Comparison of ENCODE assay signal across 5 worm cellular contexts in genomic region chrII:7628640-7629039, ce11.
A peak's percentile ranks its signal among the peaks of the same experiment; 100 is the strongest.
TF ChIP-seq lines count a peak whose summit lies in the region.

No protein-coding gene starts in this region.

TF ChIP-seq in whole organism, L1 larva, 84 proteins besides CTCF, POLR2A, EP300 and RAD21 (continues in another document):
- TF ChIP-seq fos-1 (tag; optimal IDR thresholded peaks at IDR 0.05; lab: Kevin White, UChicago) (no peak), nhr-28 (tag; optimal IDR thresholded peaks at IDR 0.05; lab: Kevin White, UChicago) (no peak), nhr-76 (tag; optimal IDR thresholded peaks at IDR 0.05; lab: Kevin White, UChicago) (no peak), F16B12.6 (tag; optimal IDR thresholded peaks at IDR 0.05; lab: Kevin White, UChicago) (no peak), C34B4.2 (tag; optimal IDR thresholded peaks at IDR 0.05; lab: Kevin White, UChicago) (no peak), lir-3 (tag; optimal IDR thresholded peaks at IDR 0.05; lab: Kevin White, UChicago; ENCODE audit: poor library complexity) (no peak), sptf-1 (tag; optimal IDR thresholded peaks at IDR 0.05; lab: Kevin White, UChicago) (no peak), sox-4 (tag; optimal IDR thresholded peaks at IDR 0.05; lab: Kevin White, UChicago) (no peak), skn-1 (tag; optimal IDR thresholded peaks at IDR 0.05; lab: Kevin White, UChicago) (no peak), fkh-10 (GFP tag; optimal IDR thresholded peaks at IDR 0.05; lab: Kevin White, UChicago) (no peak), jun-1 (tag; optimal IDR thresholded peaks at IDR 0.05; lab: Kevin White, UChicago) (no peak), snu-23 (GFP tag; optimal IDR thresholded peaks at IDR 0.05; lab: Kevin White, UChicago) (peak; percentile 46), nhr-71 (tag; optimal IDR thresholded peaks at IDR 0.05; lab: Kevin White, UChicago) (peak; percentile 63), ets-5 (GFP tag; IDR thresholded peaks at IDR 0.05; lab: Robert Waterston, UW) (no peak), blmp-1 (tag; optimal IDR thresholded peaks at IDR 0.05; lab: Kevin White, UChicago) (peak; percentile 71), pax-3 (tag; optimal IDR thresholded peaks at IDR 0.05; lab: Kevin White, UChicago) (no peak), unc-98 (GFP tag; IDR thresholded peaks at IDR 0.05; lab: Robert Waterston, UW) (no peak), mef-2 (tag; optimal IDR thresholded peaks at IDR 0.05; lab: Kevin White, UChicago) (no peak), efl-3 (GFP tag; optimal IDR thresholded peaks at IDR 0.05; lab: Kevin White, UChicago) (no peak)

TF ChIP-seq in whole organism, L2 larva, 48 proteins besides CTCF, POLR2A, EP300 and RAD21:
- no peak for TF ChIP-seq ama-1 (optimal IDR thresholded peaks at IDR 0.05; lab: Kevin White, UChicago)
- TF ChIP-seq nhr-25 (tag; optimal IDR thresholded peaks at IDR 0.05; lab: Kevin White, UChicago): peak; percentile 65
- peak; percentile 40 for TF ChIP-seq nhr-21 (tag; optimal IDR thresholded peaks at IDR 0.05; lab: Kevin White, UChicago)
- TF ChIP-seq blmp-1 (tag; optimal IDR thresholded peaks at IDR 0.05; lab: Kevin White, UChicago; ENCODE audit: insufficient read depth): peak; percentile 31
- peak; percentile 79 for TF ChIP-seq sma-3 (GFP tag; optimal IDR thresholded peaks at IDR 0.05; lab: Kevin White, UChicago)
- peak; percentile 8 for TF ChIP-seq sma-9 (GFP tag; optimal IDR thresholded peaks at IDR 0.05; lab: Kevin White, UChicago)
- no peak for TF ChIP-seq sma-9 (tag; optimal IDR thresholded peaks at IDR 0.05; lab: Kevin White, UChicago)
- TF ChIP-seq sem-4 (tag; optimal IDR thresholded peaks at IDR 0.05; lab: Kevin White, UChicago): no peak

TF ChIP-seq in whole organism, L3 larva, 47 proteins besides CTCF, POLR2A, EP300 and RAD21:
- TF ChIP-seq nhr-25 (tag; optimal IDR thresholded peaks at IDR 0.05; lab: Kevin White, UChicago) (peak; percentile 20), nhr-76 (tag; optimal IDR thresholded peaks at IDR 0.05; lab: Kevin White, UChicago) (no peak), nhr-43 (tag; optimal IDR thresholded peaks at IDR 0.05; lab: Kevin White, UChicago; ENCODE audit: poor library complexity, severe bottlenecking) (peak; percentile 5), mml-1 (tag; optimal IDR thresholded peaks at IDR 0.05; lab: Kevin White, UChicago) (no peak), unc-62 (GFP tag; optimal IDR thresholded peaks at IDR 0.05; lab: Kevin White, UChicago) (no peak), ceh-28 (tag; optimal IDR thresholded peaks at IDR 0.05; lab: Kevin White, UChicago) (no peak), hmg-11 (tag; optimal IDR thresholded peaks at IDR 0.05; lab: Kevin White, UChicago) (no peak), fos-1 (tag; optimal IDR thresholded peaks at IDR 0.05; lab: Kevin White, UChicago) (no peak), jun-1 (tag; optimal IDR thresholded peaks at IDR 0.05; lab: Kevin White, UChicago) (no peak)
TF ChIP-seq in whole organism, L3 larva: peak in this region for 2.

TF ChIP-seq in whole organism, L4 larva, 104 proteins besides CTCF, POLR2A, EP300 and RAD21:
- peak; percentile 21 for TF ChIP-seq mxl-3 (GFP tag; optimal IDR thresholded peaks at IDR 0.05; lab: Kevin White, UChicago)
- TF ChIP-seq spr-3 (GFP tag; optimal IDR thresholded peaks at IDR 0.05; lab: Kevin White, UChicago): no peak
- peak; percentile 53 for TF ChIP-seq hlh-30 (tag; optimal IDR thresholded peaks at IDR 0.05; lab: Kevin White, UChicago; ENCODE audit: insufficient read depth)

TF ChIP-seq in whole organism, young adult, 124 proteins besides CTCF, POLR2A, EP300 and RAD21:
- TF ChIP-seq ama-1 (optimal IDR thresholded peaks at IDR 0.05; lab: Kevin White, UChicago) (no peak), ama-1 (GFP tag; optimal IDR thresholded peaks at IDR 0.05; lab: Kevin White, UChicago) (no peak), F22D6.2 (tag; optimal IDR thresholded peaks at IDR 0.05; lab: Kevin White, UChicago) (no peak), ztf-22 (GFP tag; optimal IDR thresholded peaks at IDR 0.05; lab: Kevin White, UChicago) (no peak), mel-28 (tag; optimal IDR thresholded peaks at IDR 0.05; lab: Kevin White, UChicago; ENCODE audit: borderline replicate concordance) (no peak), unc-62 (GFP tag; optimal IDR thresholded peaks at IDR 0.05; lab: Kevin White, UChicago) (no peak), cebp-1 (GFP tag; IDR thresholded peaks at IDR 0.05; lab: Robert Waterston, UW) (no peak), cebp-1 (tag; optimal IDR thresholded peaks at IDR 0.05; lab: Kevin White, UChicago) (peak; percentile 46), efl-1 (GFP tag; optimal IDR thresholded peaks at IDR 0.05; lab: Kevin White, UChicago) (no peak), tbx-9 (tag; optimal IDR thresholded peaks at IDR 0.05; lab: Kevin White, UChicago; ENCODE audit: borderline replicate concordance) (no peak), nfyb-1 (GFP tag; IDR thresholded peaks at IDR 0.05; lab: Robert Waterston, UW) (no peak)
TF ChIP-seq in whole organism, young adult: peak in this region for 1.
